Worm (Caenorhabditis elegans) whole organism, young adult: Measurements from ENCODE around the gene spp-6.
A peak's percentile ranks its signal among the peaks of the same experiment; 100 is the strongest.

Experiments used
- B0336.3 ChIP-seq: fragments of 200-800 bp; sonication (Bioruptor generic); IDR thresholded peaks from 2 replicates; pipeline ENCODE4 v1.3.6; 2022; ENCODE audit warnings: missing genetic modification characterization, missing compliant biosample characterization
- F49E8.2 ChIP-seq: sonication (generic microtip); optimal IDR thresholded peaks from 3 replicates; lab custom pipeline; 2017; ENCODE audit warnings: missing genetic modification characterization, mild to moderate bottlenecking, missing compliant biosample characterization, antibody characterized with exemption, moderate library complexity; ENCODE audit not compliant: insufficient read depth
- F52B5.7 ChIP-seq: sonication (generic microtip); optimal IDR thresholded peaks from 2 replicates; lab custom pipeline; 2016; ENCODE audit warnings: mild to moderate bottlenecking, missing genetic modification characterization, missing compliant biosample characterization
- F57A8.1 ChIP-seq: fragments of 200-800 bp; sonication (Bioruptor generic); optimal IDR thresholded peaks from 2 replicates; lab custom pipeline; 2018; ENCODE audit warnings: mild to moderate bottlenecking, missing genetic modification characterization, moderate library complexity, missing compliant biosample characterization
- K12H6.12 ChIP-seq: fragments of 200-800 bp; sonication (Bioruptor generic); optimal IDR thresholded peaks from 2 replicates; lab custom pipeline; 2018; ENCODE audit warnings: mild to moderate bottlenecking, missing genetic modification characterization, missing compliant biosample characterization
- T26A5.8 ChIP-seq: sonication (generic microtip); optimal IDR thresholded peaks from 2 replicates; lab custom pipeline; 2016; ENCODE audit warnings: missing genetic modification characterization, missing compliant biosample characterization
- Y53G8AR.9 ChIP-seq: fragments of 200-800 bp; sonication (Bioruptor generic); conservative IDR thresholded peaks from 2 replicates; pipeline ENCODE4 v1.3.6; 2022; ENCODE audit warnings: missing genetic modification reagents, missing genetic modification characterization, missing compliant biosample characterization
- Y67H2A.10 ChIP-seq: fragments of 200-800 bp; sonication (Bioruptor generic); conservative IDR thresholded peaks from 2 replicates; pipeline ENCODE4 v1.3.6; 2022; ENCODE audit warnings: missing genetic modification reagents, missing genetic modification characterization, missing compliant biosample characterization
- ama-1 ChIP-seq, 3 experiments: fragments of 150-350 bp in 1 of 3; sonication (generic microtip) in 2 of 3; optimal IDR thresholded peaks; 2 replicates each; lab custom pipeline; 2014 to 2018; ENCODE audit warnings: missing biosample characterization in 2 of 3, missing genetic modification characterization in 2 of 3, missing genetic modification reagents in 2 of 3
- atf-7 ChIP-seq: sonication (generic microtip); optimal IDR thresholded peaks from 2 replicates; lab custom pipeline; 2017; ENCODE audit warnings: mild to moderate bottlenecking, missing genetic modification characterization, missing compliant biosample characterization
- athp-1 ChIP-seq: sonication (generic microtip); optimal IDR thresholded peaks from 2 replicates; lab custom pipeline; 2017; ENCODE audit warnings: mild to moderate bottlenecking, missing genetic modification characterization, missing compliant biosample characterization
- attf-5 ChIP-seq: fragments of 200-800 bp; sonication (Bioruptor generic); optimal IDR thresholded peaks from 2 replicates; lab custom pipeline; 2018; ENCODE audit warnings: mild to moderate bottlenecking, missing genetic modification characterization, missing compliant biosample characterization
- ceh-100 ChIP-seq: fragments of 200-800 bp; sonication (Bioruptor generic); IDR thresholded peaks from 2 replicates; pipeline ENCODE4 v1.3.6; 2022; ENCODE audit warnings: missing genetic modification reagents, missing genetic modification characterization, missing compliant biosample characterization
- ceh-27 ChIP-seq: fragments of 200-800 bp; sonication (Bioruptor generic); optimal IDR thresholded peaks from 2 replicates; lab custom pipeline; 2018; ENCODE audit warnings: mild to moderate bottlenecking, missing genetic modification characterization, moderate library complexity, missing compliant biosample characterization
- ceh-40 ChIP-seq: fragments of 200-800 bp; sonication (Bioruptor generic); IDR thresholded peaks from 2 replicates; pipeline ENCODE4 v1.3.6; 2022; ENCODE audit warnings: missing genetic modification characterization, missing compliant biosample characterization
- die-1 ChIP-seq: sonication (generic microtip); optimal IDR thresholded peaks from 2 replicates; lab custom pipeline; 2016; ENCODE audit warnings: missing genotype, mild to moderate bottlenecking, missing genetic modification characterization, missing compliant biosample characterization
- dpl-1 ChIP-seq: fragments of 150-350 bp; optimal IDR thresholded peaks from 2 replicates; lab custom pipeline; 2014; ENCODE audit warnings: missing biosample characterization, missing genetic modification reagents, missing genetic modification characterization
- egl-18 ChIP-seq: fragments of 200-800 bp; sonication (Bioruptor generic); IDR thresholded peaks from 2 replicates; pipeline ENCODE4 v1.3.6; 2022; ENCODE audit warnings: missing genetic modification reagents, missing genetic modification characterization, missing compliant biosample characterization
- egl-44 ChIP-seq: fragments of 200-800 bp; sonication (Bioruptor generic); IDR thresholded peaks from 2 replicates; pipeline ENCODE4 v1.3.6; 2022; ENCODE audit warnings: missing genetic modification reagents, missing genetic modification characterization, missing compliant biosample characterization
- egrh-3 ChIP-seq: fragments of 200-800 bp; sonication (Bioruptor generic); IDR thresholded peaks from 2 replicates; pipeline ENCODE4 v1.3.6; 2022; ENCODE audit warnings: missing genetic modification reagents, missing genetic modification characterization, missing compliant biosample characterization
- ekl-4 ChIP-seq: fragments of 200-800 bp; sonication (Bioruptor generic); IDR thresholded peaks from 2 replicates; pipeline ENCODE4 v1.3.6; 2022; ENCODE audit warnings: missing genetic modification reagents, missing genetic modification characterization, missing compliant biosample characterization
- fkh-3 ChIP-seq: sonication (generic microtip); optimal IDR thresholded peaks from 2 replicates; lab custom pipeline; 2016; ENCODE audit warnings: mild to moderate bottlenecking, missing genetic modification characterization, missing compliant biosample characterization
- him-1 ChIP-seq: sonication (generic microtip); optimal IDR thresholded peaks from 2 replicates; lab custom pipeline; 2016; ENCODE audit warnings: missing genotype, missing genetic modification reagents, missing genetic modification characterization, missing compliant biosample characterization
- hmg-20 ChIP-seq: fragments of 200-800 bp; sonication (Bioruptor generic); IDR thresholded peaks from 2 replicates; pipeline ENCODE4 v1.3.6; 2022; ENCODE audit warnings: missing genetic modification reagents, missing genetic modification characterization, missing compliant biosample characterization
- let-607 ChIP-seq, 2 experiments: fragments of 200-800 bp in 1 of 2; sonication (Bioruptor generic) in 1 of 2; sonication (generic microtip) in 1 of 2; optimal IDR thresholded peaks; 2 replicates each; lab custom pipeline; 2016 to 2018; ENCODE audit warnings: mild to moderate bottlenecking in 2 of 2, missing compliant biosample characterization in 2 of 2, missing genetic modification characterization in 2 of 2, moderate library complexity in 2 of 2, missing genotype in 1 of 2
- lin-26 ChIP-seq: fragments of 200-800 bp; sonication (Bioruptor generic); IDR thresholded peaks from 2 replicates; pipeline ENCODE4 v1.3.6; 2022; ENCODE audit warnings: missing genetic modification reagents, missing genetic modification characterization, missing compliant biosample characterization
- lin-40 ChIP-seq: sonication (generic microtip); optimal IDR thresholded peaks from 2 replicates; lab custom pipeline; 2016; ENCODE audit warnings: missing genetic modification characterization, mild to moderate bottlenecking, missing compliant biosample characterization, missing genotype, missing genetic modification reagents
- madf-6 ChIP-seq: fragments of 200-800 bp; sonication (Bioruptor generic); IDR thresholded peaks from 2 replicates; pipeline ENCODE4 v1.3.6; 2022; ENCODE audit warnings: missing genetic modification reagents, missing genetic modification characterization, missing compliant biosample characterization
- mcd-1 ChIP-seq: fragments of 200-800 bp; sonication (Bioruptor generic); IDR thresholded peaks from 2 replicates; pipeline ENCODE4 v1.3.6; 2022; ENCODE audit warnings: missing genetic modification reagents, missing genetic modification characterization, missing compliant biosample characterization
- nfyb-1 ChIP-seq: fragments of 200-800 bp; sonication (Bioruptor generic); IDR thresholded peaks from 2 replicates; pipeline ENCODE4 v1.3.6; 2022; ENCODE audit warnings: missing genetic modification reagents, missing genetic modification characterization, missing compliant biosample characterization
- nhr-120 ChIP-seq: fragments of 200-800 bp; sonication (Bioruptor generic); IDR thresholded peaks from 2 replicates; pipeline ENCODE4 v1.3.6; 2022; ENCODE audit warnings: missing genetic modification characterization, missing compliant biosample characterization
- nhr-179 ChIP-seq: sonication (generic microtip); optimal IDR thresholded peaks from 2 replicates; lab custom pipeline; 2016; ENCODE audit warnings: mild to moderate bottlenecking, missing genetic modification characterization, missing compliant biosample characterization
- nhr-80 ChIP-seq: sonication (generic microtip); optimal IDR thresholded peaks from 2 replicates; lab custom pipeline; 2016; ENCODE audit warnings: missing genetic modification characterization, missing compliant biosample characterization
- nhr-90 ChIP-seq: sonication (generic microtip); optimal IDR thresholded peaks from 2 replicates; lab custom pipeline; 2016; ENCODE audit warnings: missing genotype, mild to moderate bottlenecking, missing genetic modification characterization, missing compliant biosample characterization
- rcor-1 ChIP-seq: fragments of 200-800 bp; sonication (Bioruptor generic); IDR thresholded peaks from 2 replicates; pipeline ENCODE4 v1.3.6; 2022; ENCODE audit warnings: missing genetic modification reagents, missing genetic modification characterization, missing compliant biosample characterization
- rec-8 ChIP-seq, 2 experiments: sonication (generic microtip); optimal IDR thresholded peaks; 2 replicates each; lab custom pipeline; 2016; ENCODE audit warnings: mild to moderate bottlenecking in 2 of 2, missing genetic modification characterization in 2 of 2, missing genetic modification reagents in 2 of 2, missing genotype in 2 of 2, missing biosample characterization in 1 of 2, missing compliant biosample characterization in 1 of 2, moderate library complexity in 1 of 2
- rpc-1 ChIP-seq, 2 experiments: fragments of 150-350 bp in 1 of 2; sonication (generic microtip) in 1 of 2; optimal IDR thresholded peaks; 2 replicates each; lab custom pipeline; 2014 to 2018; ENCODE audit warnings: missing biosample characterization in 1 of 2, missing genetic modification characterization in 1 of 2, missing genetic modification reagents in 1 of 2, missing genotype in 1 of 2
- sdz-38 ChIP-seq: sonication (generic microtip); optimal IDR thresholded peaks from 2 replicates; lab custom pipeline; 2016; ENCODE audit warnings: missing genotype, missing genetic modification characterization, missing compliant biosample characterization
- snpc-1.1 ChIP-seq: sonication (generic microtip); optimal IDR thresholded peaks from 2 replicates; lab custom pipeline; 2017; ENCODE audit warnings: missing genetic modification characterization, mild to moderate bottlenecking, missing compliant biosample characterization, antibody characterized with exemption, moderate library complexity, missing genotype, missing genetic modification reagents; ENCODE audit not compliant: insufficient read depth
- snpc-1.3 ChIP-seq: sonication (generic microtip); optimal IDR thresholded peaks from 2 replicates; lab custom pipeline; 2017; ENCODE audit warnings: missing genetic modification characterization, mild to moderate bottlenecking, missing compliant biosample characterization, antibody characterized with exemption, moderate library complexity, missing genotype, missing genetic modification reagents; ENCODE audit not compliant: insufficient read depth
- snpc-4 ChIP-seq, 5 experiments: fragments of 150-350 bp in 1 of 5; sonication (generic microtip) in 4 of 5; optimal IDR thresholded peaks; 2 replicates each; lab custom pipeline; 2014 to 2018; ENCODE audit warnings: missing genetic modification characterization in 5 of 5, missing biosample characterization in 3 of 5, antibody characterized with exemption in 2 of 5, mild to moderate bottlenecking in 2 of 5, missing compliant biosample characterization in 2 of 5, missing genotype in 2 of 5, moderate library complexity in 2 of 5, missing genetic modification reagents in 1 of 5
- somi-1 ChIP-seq: fragments of 200-800 bp; sonication (Bioruptor generic); optimal IDR thresholded peaks from 2 replicates; lab custom pipeline; 2018; ENCODE audit warnings: mild to moderate bottlenecking, missing genetic modification characterization, missing compliant biosample characterization
- tbp1 ChIP-seq: fragments of 200-800 bp; sonication (Bioruptor generic); optimal IDR thresholded peaks from 2 replicates; lab custom pipeline; 2018; ENCODE audit warnings: mild to moderate bottlenecking, missing genetic modification characterization, missing compliant biosample characterization
- ztf-18 ChIP-seq: sonication (generic microtip); optimal IDR thresholded peaks from 2 replicates; lab custom pipeline; 2016; ENCODE audit warnings: missing genotype, mild to moderate bottlenecking, missing genetic modification characterization, missing compliant biosample characterization
- ztf-22 ChIP-seq: fragments of 200-800 bp; sonication (Bioruptor generic); optimal IDR thresholded peaks from 2 replicates; lab custom pipeline; 2018; ENCODE audit warnings: mild to moderate bottlenecking, missing genetic modification characterization, moderate library complexity, missing compliant biosample characterization
- ztf-26 ChIP-seq: sonication (generic microtip); optimal IDR thresholded peaks from 2 replicates; lab custom pipeline; 2017; ENCODE audit warnings: missing genetic modification characterization, missing compliant biosample characterization

Gene spp-6

ce11 chrX:7323604-7324003 is 6.5 kb downstream of the spp-6 start:
- TF ChIP-seq egrh-3 (no peak), snpc-1.1 (tag; lab: Kevin White, UChicago) (peak; percentile 82), rpc-1 (optimal IDR thresholded peaks at IDR 0.05; lab: Kevin White, UChicago) (peak; percentile 87), rpc-1 (tag; optimal IDR thresholded peaks at IDR 0.05; lab: Kevin White, UChicago) (peak; percentile 88), egl-44 (peak; percentile 75), F52B5.7 (tag; lab: Kevin White, UChicago) (peak; percentile 17), fkh-3 (tag; lab: Kevin White, UChicago) (peak; percentile 14), lin-40 (peak; percentile 40), Y67H2A.10 (GFP tag; lab: Robert Waterston, UW) (no peak), B0336.3 (0 out of 2 replicates have a peak, but pooled peaks have one; percentile 20), ceh-40 (GFP tag; lab: Robert Waterston, UW) (peak; percentile 88), nhr-120 (GFP tag; lab: Robert Waterston, UW) (no peak), F57A8.1 (GFP tag; lab: Kevin White, UChicago) (peak; percentile 8), rec-8 (tag; optimal IDR thresholded peaks at IDR 0.05; lab: Kevin White, UChicago) (peak; percentile 8 to 79), lin-26 (GFP tag; lab: Robert Waterston, UW) (peak; percentile 88), tbp1 (GFP tag; lab: Kevin White, UChicago) (peak; percentile 93), ekl-4 (GFP tag; lab: Robert Waterston, UW) (peak; percentile 37; the same call in 1 of the 2 replicates), F49E8.2 (tag; lab: Kevin White, UChicago) (peak; percentile 14), T26A5.8 (tag; lab: Kevin White, UChicago) (no peak), ztf-22 (peak; percentile 21), ztf-18 (peak; percentile 61), somi-1 (GFP tag; lab: Kevin White, UChicago) (peak; percentile 14), athp-1 (peak; percentile 60), attf-5 (GFP tag; lab: Kevin White, UChicago) (peak; percentile 44), ztf-26 (tag; lab: Kevin White, UChicago) (peak; percentile 50), dpl-1 (GFP tag; lab: Kevin White, UChicago) (no peak), snpc-1.3 (peak; percentile 72), ama-1 (optimal IDR thresholded peaks at IDR 0.05; lab: Kevin White, UChicago) (no peak), ama-1 (GFP tag; optimal IDR thresholded peaks at IDR 0.05; lab: Kevin White, UChicago) (peak in 1 of 2 experiments; percentile 25), rcor-1 (GFP tag; lab: Robert Waterston, UW) (peak; percentile 60), hmg-20 (0 out of 2 replicates have a peak, but pooled peaks have one; percentile 40), madf-6 (GFP tag; lab: Robert Waterston, UW) (peak; percentile 39; the same call in 1 of the 2 replicates), ceh-100 (GFP tag; lab: Robert Waterston, UW) (no peak), K12H6.12 (tag; lab: Kevin White, UChicago) (peak; percentile 0), let-607 (tag; optimal IDR thresholded peaks at IDR 0.05; lab: Kevin White, UChicago) (peak in 1 of 2 experiments; percentile 8), him-1 (tag; lab: Kevin White, UChicago) (peak; percentile 80), mcd-1 (GFP tag; lab: Robert Waterston, UW) (no peak), snpc-4 (GFP tag; optimal IDR thresholded peaks at IDR 0.05; lab: Kevin White, UChicago) (peak; percentile 77), snpc-4 (tag; optimal IDR thresholded peaks at IDR 0.05; lab: Kevin White, UChicago) (peak in 3 of 4 experiments; percentile 62 to 80 (median 79)), nhr-179 (tag; lab: Kevin White, UChicago) (peak; percentile 63), ceh-27 (GFP tag; lab: Kevin White, UChicago) (peak; percentile 11), sdz-38 (tag; lab: Kevin White, UChicago) (no peak), egl-18 (no peak), nhr-90 (tag; lab: Kevin White, UChicago) (peak; percentile 81), nhr-80 (tag; lab: Kevin White, UChicago) (peak; percentile 45), atf-7 (tag; lab: Kevin White, UChicago) (peak; percentile 40), die-1 (tag; lab: Kevin White, UChicago) (peak; percentile 82), Y53G8AR.9 (GFP tag; lab: Robert Waterston, UW) (no peak), nfyb-1 (GFP tag; lab: Robert Waterston, UW) (peak; percentile 75)
